Worm (Caenorhabditis elegans) whole organism, L4 larva: ENCODE data around the gene M153.3.

ENCODE experiments used
- R02D3.7 ChIP-seq: fragments of 150-350 bp; sonication (generic microtip); optimal IDR thresholded peaks from 3 replicates; lab custom pipeline; 2014; ENCODE audit warnings: missing biosample characterization, missing genetic modification characterization
- T26A8.4 ChIP-seq: fragments of 200-800 bp; sonication (Bioruptor generic); IDR thresholded peaks from 2 replicates; pipeline ENCODE4 v1.3.6; 2022; ENCODE audit warnings: missing genetic modification characterization, missing compliant biosample characterization
- ZK546.5 ChIP-seq, 2 experiments: sonication (generic microtip); optimal IDR thresholded peaks; 2 replicates each; lab custom pipeline; 2017; ENCODE audit warnings: missing biosample characterization in 2 of 2, missing genetic modification characterization in 2 of 2
- aha-1 ChIP-seq: fragments of 150-350 bp; peaks from one replicate; lab custom pipeline; 2014; ENCODE audit warnings: missing biosample characterization, missing genetic modification characterization
- ama-1 ChIP-seq: fragments of 150-350 bp; optimal IDR thresholded peaks from 2 replicates; lab custom pipeline; 2014; ENCODE audit warnings: inconsistent platforms, mixed read lengths
- arid-1 ChIP-seq: fragments of 200-800 bp; sonication (Bioruptor generic); conservative IDR thresholded peaks from 2 replicates; pipeline ENCODE4 v1.3.6; 2022; ENCODE audit warnings: missing genetic modification reagents, missing genetic modification characterization, missing compliant biosample characterization
- ctbp-1 ChIP-seq: fragments of 200-800 bp; sonication (Bioruptor generic); IDR thresholded peaks from 2 replicates; pipeline ENCODE4 v1.3.6; 2022; ENCODE audit warnings: missing genetic modification reagents, missing genetic modification characterization, missing compliant biosample characterization
- daf-12 ChIP-seq: fragments of 150-350 bp; optimal IDR thresholded peaks from 2 replicates; lab custom pipeline; 2014; ENCODE audit warnings: missing biosample characterization, missing genetic modification reagents, missing genetic modification characterization
- daf-16 ChIP-seq, 3 experiments: sonication (generic microtip); optimal IDR thresholded peaks; 2 replicates each; lab custom pipeline; 2016 to 2017; ENCODE audit warnings: missing genetic modification characterization in 3 of 3, missing genetic modification reagents in 3 of 3, mild to moderate bottlenecking in 2 of 3, missing compliant biosample characterization in 2 of 3, missing biosample characterization in 1 of 3, moderate library complexity in 1 of 3
- daf-19 ChIP-seq: fragments of 200-800 bp; sonication (Bioruptor generic); conservative IDR thresholded peaks from 2 replicates; pipeline ENCODE4 v1.3.6; 2022; ENCODE audit warnings: missing genetic modification characterization, missing compliant biosample characterization
- dmd-6 ChIP-seq: fragments of 200-800 bp; sonication (Bioruptor generic); IDR thresholded peaks from 2 replicates; pipeline ENCODE4 v1.3.6; 2022; ENCODE audit warnings: missing genetic modification reagents, missing genetic modification characterization, missing compliant biosample characterization
- dpl-1 ChIP-seq: fragments of 150-350 bp; optimal IDR thresholded peaks from 2 replicates; lab custom pipeline; 2014; ENCODE audit warnings: missing biosample characterization, missing genetic modification reagents, missing genetic modification characterization
- dve-1 ChIP-seq: sonication (generic microtip); optimal IDR thresholded peaks from 2 replicates; lab custom pipeline; 2017; ENCODE audit warnings: antibody characterized with exemption, mild to moderate bottlenecking, missing genetic modification characterization, missing compliant biosample characterization; ENCODE audit not compliant: insufficient read depth
- egl-27 ChIP-seq: sonication (generic microtip); optimal IDR thresholded peaks from 3 replicates; lab custom pipeline; 2017; ENCODE audit warnings: missing biosample characterization, missing genetic modification reagents, missing genetic modification characterization
- egl-43 ChIP-seq: fragments of 200-800 bp; sonication (Bioruptor generic); IDR thresholded peaks from 2 replicates; pipeline ENCODE4 v1.3.6; 2022; ENCODE audit warnings: missing genetic modification reagents, missing genetic modification characterization, missing compliant biosample characterization
- fos-1 ChIP-seq: fragments of 150-350 bp; optimal IDR thresholded peaks from 2 replicates; lab custom pipeline; 2014; ENCODE audit warnings: missing biosample characterization, missing genetic modification characterization
- hlh-11 ChIP-seq: fragments of 200-800 bp; sonication (Bioruptor generic); optimal IDR thresholded peaks from 2 replicates; lab custom pipeline; 2018; ENCODE audit warnings: mild to moderate bottlenecking, missing genetic modification characterization, missing compliant biosample characterization
- hlh-30 ChIP-seq: sonication (generic microtip); optimal IDR thresholded peaks from 2 replicates; lab custom pipeline; 2017; ENCODE audit warnings: antibody characterized with exemption, mild to moderate bottlenecking, missing genetic modification characterization, missing compliant biosample characterization; ENCODE audit not compliant: insufficient read depth
- lin-29 ChIP-seq: fragments of 200-800 bp; sonication (Bioruptor generic); IDR thresholded peaks from 2 replicates; pipeline ENCODE4 v1.3.6; 2022; ENCODE audit warnings: missing genetic modification reagents, missing genetic modification characterization, missing compliant biosample characterization
- lin-38 ChIP-seq: fragments of 200-800 bp; sonication (Bioruptor generic); IDR thresholded peaks from 2 replicates; pipeline ENCODE4 v1.3.6; 2022; ENCODE audit warnings: missing genetic modification reagents, missing genetic modification characterization, missing compliant biosample characterization
- lir-3 ChIP-seq: sonication (generic microtip); optimal IDR thresholded peaks from 2 replicates; lab custom pipeline; 2016; ENCODE audit warnings: mild to moderate bottlenecking, missing genetic modification characterization, missing compliant biosample characterization
- mdl-1 ChIP-seq, 2 experiments: fragments of 150-350 bp in 1 of 2; sonication (generic microtip) in 1 of 2; optimal IDR thresholded peaks; 2 replicates each; lab custom pipeline; 2014 to 2017; ENCODE audit warnings: missing biosample characterization in 2 of 2, missing genetic modification characterization in 2 of 2
- mep-1 ChIP-seq: fragments of 150-350 bp; sonication (generic microtip); optimal IDR thresholded peaks from 3 replicates; lab custom pipeline; 2014; ENCODE audit warnings: missing biosample characterization, missing genetic modification characterization
- mxl-3 ChIP-seq: fragments of 200-800 bp; sonication (Bioruptor generic); optimal IDR thresholded peaks from 2 replicates; lab custom pipeline; 2018; ENCODE audit warnings: mild to moderate bottlenecking, missing genetic modification characterization, missing compliant biosample characterization
- nhr-11 ChIP-seq: fragments of 150-350 bp; optimal IDR thresholded peaks from 2 replicates; lab custom pipeline; 2014; ENCODE audit warnings: missing biosample characterization, missing genetic modification characterization
- nhr-111 ChIP-seq: fragments of 200-800 bp; sonication (Bioruptor generic); optimal IDR thresholded peaks from 2 replicates; lab custom pipeline; 2018; ENCODE audit warnings: mild to moderate bottlenecking, missing genetic modification characterization, missing compliant biosample characterization
- nhr-237 ChIP-seq: sonication (generic microtip); optimal IDR thresholded peaks from 2 replicates; lab custom pipeline; 2017; ENCODE audit warnings: missing biosample characterization, missing genetic modification characterization
- nhr-77 ChIP-seq: fragments of 150-350 bp; optimal IDR thresholded peaks from 2 replicates; lab custom pipeline; 2014; ENCODE audit warnings: missing biosample characterization, missing genetic modification characterization
- pha-4 ChIP-seq, 2 experiments: fragments of 150-350 bp in 1 of 2; fragments of 200-800 bp in 1 of 2; sonication (Bioruptor generic) in 1 of 2; IDR thresholded peaks in 1 of 2; optimal IDR thresholded peaks in 1 of 2; 2 replicates each; pipeline versions ENCODE4 v1.3.6 to Lab custom; 2014 to 2022; ENCODE audit warnings: missing genetic modification characterization in 2 of 2, missing genetic modification reagents in 2 of 2, missing biosample characterization in 1 of 2, missing compliant biosample characterization in 1 of 2
- php-3 ChIP-seq: fragments of 200-800 bp; sonication (Bioruptor generic); IDR thresholded peaks from 2 replicates; pipeline ENCODE4 v1.3.6; 2022; ENCODE audit warnings: missing genetic modification reagents, missing genetic modification characterization, missing compliant biosample characterization
- tra-1 ChIP-seq: fragments of 200-800 bp; sonication (Bioruptor generic); IDR thresholded peaks from 2 replicates; pipeline ENCODE4 v1.3.6; 2022; ENCODE audit warnings: missing genetic modification reagents, missing genetic modification characterization, missing compliant biosample characterization
- unc-130 ChIP-seq: sonication (generic microtip); optimal IDR thresholded peaks from 2 replicates; lab custom pipeline; 2016; ENCODE audit warnings: missing genetic modification reagents, missing genetic modification characterization, missing compliant biosample characterization
- unc-62 ChIP-seq, 3 experiments: fragments of 150-350 bp in 1 of 3; sonication (generic microtip); optimal IDR thresholded peaks in 2 of 3; peaks in 1 of 3; 1 replicate in 1 of 3; 2 replicates in 2 of 3; lab custom pipeline; 2014 to 2017; ENCODE audit warnings: missing biosample characterization in 3 of 3, missing genetic modification characterization in 3 of 3, missing genetic modification reagents in 3 of 3, missing genotype in 1 of 3
- zfp-3 ChIP-seq: fragments of 200-800 bp; sonication (Bioruptor generic); conservative IDR thresholded peaks from 2 replicates; pipeline ENCODE4 v1.3.6; 2022; ENCODE audit warnings: missing genetic modification reagents, missing genetic modification characterization, missing compliant biosample characterization
- ztf-11 ChIP-seq: fragments of 150-350 bp; optimal IDR thresholded peaks from 2 replicates; lab custom pipeline; 2014; ENCODE audit warnings: missing biosample characterization, missing genetic modification characterization

M153.3 gene

ce11 chrX:12178351-12179089 lies 35.9 kb downstream of the M153.3 start:
- TF ChIP-seq aha-1 (tag; lab: Kevin White, UChicago) (peak; percentile 72), R02D3.7 (tag; lab: Kevin White, UChicago) (no peak), hlh-11 (tag; lab: Kevin White, UChicago) (no peak), fos-1 (tag; lab: Kevin White, UChicago) (no peak), zfp-3 (GFP tag; lab: Robert Waterston, UW) (no peak), ZK546.5 (tag; optimal IDR thresholded peaks at IDR 0.05; lab: Kevin White, UChicago) (no peak), ztf-11 (tag; lab: Kevin White, UChicago) (no peak), unc-62 (GFP tag; optimal IDR thresholded peaks at IDR 0.05 in 1 of 2; lab: Kevin White, UChicago) (peak in 1 of 2 experiments; percentile 69), unc-62 (tag; optimal IDR thresholded peaks at IDR 0.05; lab: Kevin White, UChicago) (no peak), daf-12 (tag; lab: Kevin White, UChicago) (no peak), php-3 (GFP tag; lab: Robert Waterston, UW) (no peak), nhr-77 (tag; lab: Kevin White, UChicago) (no peak), ctbp-1 (GFP tag; lab: Robert Waterston, UW) (no peak), mep-1 (no peak), hlh-30 (tag; lab: Kevin White, UChicago) (peak; percentile 34)

- TF ChIP-seq mxl-3 (GFP tag; lab: Kevin White, UChicago) = no peak
- no peak for TF ChIP-seq lin-29 (GFP tag; lab: Robert Waterston, UW)
- no peak for TF ChIP-seq tra-1 (GFP tag; lab: Robert Waterston, UW)
- peak; percentile 20 for TF ChIP-seq dve-1 (tag; lab: Kevin White, UChicago)
- no peak for TF ChIP-seq T26A8.4 (GFP tag; lab: Robert Waterston, UW)
- TF ChIP-seq nhr-237 (tag; lab: Kevin White, UChicago) = no peak
- TF ChIP-seq ama-1 (lab: Kevin White, UChicago) = no peak
- TF ChIP-seq mdl-1 (tag; optimal IDR thresholded peaks at IDR 0.05; lab: Kevin White, UChicago) = no peak
- peak; percentile 58 for TF ChIP-seq pha-4 (GFP tag; IDR thresholded peaks at IDR 0.05; lab: Robert Waterston, UW)
- TF ChIP-seq pha-4 (tag; optimal IDR thresholded peaks at IDR 0.05; lab: Kevin White, UChicago) = peak; percentile 11
- TF ChIP-seq daf-16 (GFP tag; optimal IDR thresholded peaks at IDR 0.05; lab: Kevin White, UChicago) = peak in 1 of 2 experiments; percentile 54
- peak; percentile 41 for TF ChIP-seq daf-16 (tag; optimal IDR thresholded peaks at IDR 0.05; lab: Kevin White, UChicago)
- TF ChIP-seq nhr-111 (GFP tag; lab: Kevin White, UChicago) = no peak
- peak; percentile 26 for TF ChIP-seq aha-1 (tag; lab: Kevin White, UChicago)
- no peak for TF ChIP-seq ztf-11 (tag; lab: Kevin White, UChicago)
- TF ChIP-seq unc-130 (GFP tag; lab: Kevin White, UChicago) = no peak
- peak; percentile 32 for TF ChIP-seq hlh-11 (tag; lab: Kevin White, UChicago)
These were observed 36.4 kb downstream of the M153.3 start for ce11 chrX:12179090-12179488.

- TF ChIP-seq nhr-237 (tag; lab: Kevin White, UChicago) (no peak), daf-19 (0 out of 2 replicates have a peak, but pooled peaks have one; percentile 11), nhr-111 (GFP tag; lab: Kevin White, UChicago) (no peak), dmd-6 (no peak), nhr-11 (tag; lab: Kevin White, UChicago) (no peak), egl-43 (GFP tag; lab: Robert Waterston, UW) (peak; percentile 35; the same call in 1 of the 2 replicates), arid-1 (no peak), egl-27 (no peak), T26A8.4 (GFP tag; lab: Robert Waterston, UW) (no peak), dpl-1 (GFP tag; lab: Kevin White, UChicago) (no peak), lir-3 (tag; lab: Kevin White, UChicago) (no peak), lin-38 (GFP tag; lab: Robert Waterston, UW) (no peak)
- TF ChIP-seq, all 104 proteins: peak for 2
These were observed 37.2 kb downstream of the M153.3 start for ce11 chrX:12179817-12180384.
